Worm (Caenorhabditis elegans) whole organism, mixed stage, embryonic: ENCODE results near the gene npr-40.

Experiments
- drap-1 ChIP-seq: fragments of 200-800 bp; sonication (Bioruptor generic); optimal IDR thresholded peaks from 3 replicates; lab custom pipeline; 2018; ENCODE audit warnings: mild to moderate bottlenecking, missing genetic modification characterization, missing compliant biosample characterization
- ham-2 ChIP-seq: fragments of 200-800 bp; sonication (Bioruptor generic); optimal IDR thresholded peaks from 2 replicates; lab custom pipeline; 2018; ENCODE audit warnings: mild to moderate bottlenecking, missing genetic modification characterization, missing compliant biosample characterization
- lin-13 ChIP-seq: fragments of 150-350 bp; optimal IDR thresholded peaks from 2 replicates; lab custom pipeline; 2014; ENCODE audit warnings: missing biosample characterization, missing genetic modification characterization
- mep-1 ChIP-seq: fragments of 150-350 bp; optimal IDR thresholded peaks from 2 replicates; lab custom pipeline; 2017; ENCODE audit warnings: missing biosample characterization, missing genetic modification reagents, missing genetic modification characterization, inconsistent platforms
- nhr-12 ChIP-seq: fragments of 150-350 bp; optimal IDR thresholded peaks from 2 replicates; lab custom pipeline; 2014; ENCODE audit warnings: missing biosample characterization, missing genetic modification characterization
- nhr-28 ChIP-seq: fragments of 150-350 bp; optimal IDR thresholded peaks from 2 replicates; lab custom pipeline; 2014; ENCODE audit warnings: missing biosample characterization, missing genetic modification characterization
- nhr-76 ChIP-seq: sonication (generic microtip); optimal IDR thresholded peaks from 2 replicates; lab custom pipeline; 2017; ENCODE audit warnings: missing biosample characterization, missing genetic modification characterization
- pha-4 ChIP-seq: fragments of 150-350 bp; optimal IDR thresholded peaks from 2 replicates; lab custom pipeline; 2018; ENCODE audit warnings: missing biosample characterization, missing genetic modification reagents, missing genetic modification characterization
- snpc-4 ChIP-seq: fragments of 150-350 bp; optimal IDR thresholded peaks from 2 replicates; lab custom pipeline; 2014; ENCODE audit warnings: missing biosample characterization, missing genetic modification characterization
- sptf-1 ChIP-seq: sonication (generic microtip); optimal IDR thresholded peaks from 2 replicates; lab custom pipeline; 2017; ENCODE audit warnings: mild to moderate bottlenecking, missing genetic modification characterization, moderate library complexity, missing compliant biosample characterization
- unc-120 ChIP-seq: sonication (generic microtip); optimal IDR thresholded peaks from 2 replicates; lab custom pipeline; 2017; ENCODE audit warnings: missing genetic modification characterization, missing compliant biosample characterization; ENCODE audit not compliant: poor library complexity, severe bottlenecking
- unc-39 ChIP-seq: fragments of 150-350 bp; optimal IDR thresholded peaks from 2 replicates; lab custom pipeline; 2014; ENCODE audit warnings: missing biosample characterization, missing genetic modification characterization
- unc-62 ChIP-seq: fragments of 150-350 bp; optimal IDR thresholded peaks from 2 replicates; lab custom pipeline; 2014; ENCODE audit warnings: missing biosample characterization, missing genetic modification reagents, missing genetic modification characterization
- ztf-11 ChIP-seq: fragments of 150-350 bp; optimal IDR thresholded peaks from 2 replicates; lab custom pipeline; 2014; ENCODE audit warnings: missing biosample characterization, missing genetic modification characterization

- no peak for TF ChIP-seq sptf-1
- TF ChIP-seq nhr-28 (tag; lab: Kevin White, UChicago), result no peak
- no peak for TF ChIP-seq snpc-4 (tag; lab: Kevin White, UChicago)
- no peak for TF ChIP-seq mep-1 (tag; lab: Kevin White, UChicago)
- no peak for TF ChIP-seq pha-4 (tag; lab: Kevin White, UChicago)
- TF ChIP-seq ztf-11 (tag; lab: Kevin White, UChicago), result no peak
- TF ChIP-seq unc-39 (tag; lab: Kevin White, UChicago), result no peak
- no peak for TF ChIP-seq unc-62 (GFP tag; lab: Kevin White, UChicago)
- TF ChIP-seq unc-120, result no peak
- TF ChIP-seq lin-13 (tag; lab: Kevin White, UChicago), result no peak
- TF ChIP-seq nhr-76 (tag; lab: Kevin White, UChicago), result no peak
- no peak for TF ChIP-seq ham-2 (GFP tag; lab: Kevin White, UChicago)
- no peak for TF ChIP-seq drap-1 (GFP tag; lab: Kevin White, UChicago)
- TF ChIP-seq nhr-12 (tag; lab: Kevin White, UChicago), result no peak
Measured at ce11 chrX:14928854-14929253, 10.2 kb downstream of the npr-40 start, which contains the start of gene ntr-2.
